Fruit fly (Drosophila melanogaster) whole organism, prepupa: ENCODE results near the gene NFAT.

Experiments used
- CG31627 ChIP-seq: fragments of 200-800 bp; sonication (Bioruptor generic); optimal IDR thresholded peaks from 3 replicates; lab custom pipeline; 2016; ENCODE audit warnings: missing biosample characterization, missing genetic modification characterization
- CG34406 ChIP-seq: fragments of 200-800 bp; sonication (Bioruptor generic); optimal IDR thresholded peaks from 3 replicates; lab custom pipeline; 2016; ENCODE audit warnings: missing biosample characterization, missing genetic modification characterization
- Gug ChIP-seq: fragments of 200-800 bp; sonication (Bioruptor generic); IDR thresholded peaks from 2 replicates; pipeline ENCODE4 v1.3.6; 2022; ENCODE audit warnings: missing biosample characterization, missing genetic modification characterization
- Hr39 ChIP-seq: fragments of 200-800 bp; sonication (Bioruptor generic); optimal IDR thresholded peaks from 2 replicates; lab custom pipeline; 2016; ENCODE audit warnings: missing biosample characterization, missing genetic modification characterization
- Hr4 ChIP-seq: fragments of 200-800 bp; sonication (Bioruptor generic); optimal IDR thresholded peaks from 3 replicates; lab custom pipeline; 2016; ENCODE audit warnings: missing biosample characterization, missing genetic modification characterization
- Lpt ChIP-seq: fragments of 200-800 bp; sonication (Bioruptor generic); optimal IDR thresholded peaks from 3 replicates; lab custom pipeline; 2016; ENCODE audit warnings: missing biosample characterization, missing genetic modification characterization
- OdsH ChIP-seq: fragments of 200-800 bp; sonication (Bioruptor generic); optimal IDR thresholded peaks from 3 replicates; lab custom pipeline; 2016; ENCODE audit warnings: missing biosample characterization, missing genetic modification characterization
- dac ChIP-seq: fragments of 200-800 bp; sonication (Bioruptor generic); optimal IDR thresholded peaks from 2 replicates; lab custom pipeline; 2017; ENCODE audit warnings: missing biosample characterization, mild to moderate bottlenecking, missing genetic modification characterization
- eg ChIP-seq: fragments of 200-800 bp; sonication (Bioruptor generic); IDR thresholded peaks from 3 replicates; pipeline ENCODE4 v1.3.6; 2022; ENCODE audit warnings: missing biosample characterization, missing genetic modification characterization
- vri ChIP-seq: fragments of 200-800 bp; sonication (Bioruptor generic); optimal IDR thresholded peaks from 3 replicates; lab custom pipeline; 2016; ENCODE audit warnings: missing biosample characterization, mild to moderate bottlenecking, missing genetic modification characterization

- no peak for TF ChIP-seq CG31627 (GFP tag; lab: Kevin White, UChicago)
- no peak for TF ChIP-seq Hr4 (GFP tag; lab: Kevin White, UChicago)
- peak; percentile 0 for TF ChIP-seq Lpt (GFP tag; lab: Kevin White, UChicago)
- TF ChIP-seq Gug (GFP tag; lab: Robert Waterston, UW) = no peak
- peak; percentile 50; the same call in 2 of the 3 replicates for TF ChIP-seq eg (GFP tag; lab: Robert Waterston, UW)
- TF ChIP-seq vri (GFP tag; lab: Kevin White, UChicago) = no peak
- TF ChIP-seq CG34406 (GFP tag; lab: Kevin White, UChicago) = peak; percentile 55
- TF ChIP-seq OdsH (GFP tag; lab: Kevin White, UChicago) = no peak
- TF ChIP-seq dac = no peak
- TF ChIP-seq Hr39 (GFP tag; lab: Kevin White, UChicago) = no peak
These were observed 20.3 kb downstream of the NFAT start for dm6 chrX:13644696-13645393.
